Fruit fly (Drosophila melanogaster): Measurements from ENCODE around the gene CG12009.

The CG12009 gene

dm6 chr3L:3319992-3320732, 28.9 kb downstream of the CG12009 start:
- no peak for TF ChIP-seq CG17801 (GFP tag; optimal IDR thresholded peaks at IDR 0.05; ENCODE audit: partially characterized antibody)

- no peak for TF ChIP-seq CG17801 (GFP tag; optimal IDR thresholded peaks at IDR 0.05; ENCODE audit: partially characterized antibody)
Measured at dm6 chr3L:3325597-3325924, 34.3 kb downstream of the CG12009 start.

dm6 chr3L:3325925-3326903, 35.0 kb downstream of the CG12009 start, which contains the start of gene Gtpx:
Gene Gtpx, plus strand, starts transcription at chr3L:3326265.
- peak; percentile 24 for TF ChIP-seq CG17801 (GFP tag; optimal IDR thresholded peaks at IDR 0.05; ENCODE audit: partially characterized antibody)

dm6 chr3L:3328771-3329170, 37.5 kb downstream of the CG12009 start, which contains the start of gene Strip:
Gene Strip, minus strand, starts transcription at chr3L:3328871.
- TF ChIP-seq CG17801 (GFP tag; optimal IDR thresholded peaks at IDR 0.05; ENCODE audit: partially characterized antibody): no peak

dm6 chr3L:3329763-3330162, 38.5 kb downstream of the CG12009 start, which contains the start of gene CG14961:
Gene CG14961, plus strand, starts transcription at chr3L:3330063.
- no peak for TF ChIP-seq CG17801 (GFP tag; optimal IDR thresholded peaks at IDR 0.05; ENCODE audit: partially characterized antibody)

dm6 chr3L:3334784-3335183, 43.5 kb downstream of the CG12009 start, which contains the start of gene CG14969:
Gene CG14969, minus strand, starts transcription at chr3L:3334978.
- TF ChIP-seq CG17801 (GFP tag; optimal IDR thresholded peaks at IDR 0.05; ENCODE audit: partially characterized antibody): peak; percentile 37

dm6 chr3L:3335688-3336087, 44.4 kb downstream of the CG12009 start, which contains the start of gene Drsl1:
Gene Drsl1, minus strand, starts transcription at chr3L:3335788.
- no peak for TF ChIP-seq CG17801 (GFP tag; optimal IDR thresholded peaks at IDR 0.05; ENCODE audit: partially characterized antibody)

dm6 chr3L:3336368-3337164, 45.3 kb downstream of the CG12009 start, which contains the start of the genes Drsl6 and kst:
Gene Drsl6, minus strand, starts transcription at chr3L:3336418.
Gene kst, plus strand, starts transcription at chr3L:3336860.
- TF ChIP-seq CG17801 (GFP tag; optimal IDR thresholded peaks at IDR 0.05; ENCODE audit: partially characterized antibody): peak; percentile 87

dm6 chr3L:3337345-3337928, 46.2 kb downstream of the CG12009 start:
- no peak for TF ChIP-seq CG17801 (GFP tag; optimal IDR thresholded peaks at IDR 0.05; ENCODE audit: partially characterized antibody)

dm6 chr3L:3338028-3338855, 47.0 kb downstream of the CG12009 start:
- no peak for TF ChIP-seq CG17801 (GFP tag; optimal IDR thresholded peaks at IDR 0.05; ENCODE audit: partially characterized antibody)

dm6 chr3L:3338882-3339590, 47.8 kb downstream of the CG12009 start:
- no peak for TF ChIP-seq CG17801 (GFP tag; optimal IDR thresholded peaks at IDR 0.05; ENCODE audit: partially characterized antibody)

- peak; percentile 11 for TF ChIP-seq CG17801 (GFP tag; optimal IDR thresholded peaks at IDR 0.05; ENCODE audit: partially characterized antibody)
Measured at dm6 chr3L:3339695-3340226, 48.5 kb downstream of the CG12009 start.

Measured in ovary, adult (tissue).